Worm (Caenorhabditis elegans): ENCODE data around the gene R07A4.4.

- TF ChIP-seq him-1 (tag; optimal IDR thresholded peaks at IDR 0.05), result no peak
- no peak for TF ChIP-seq dao-5 (tag; optimal IDR thresholded peaks at IDR 0.05)
Measured at ce11 chrX:10754532-10754931, 3.0 kb downstream of the R07A4.4 start.

Data from whole organism, L4/young adult.